Worm (Caenorhabditis elegans) whole organism, early embryonic: ENCODE results near the gene B0218.5.

Experiments used
- B0310.2 ChIP-seq: sonication (generic microtip); optimal IDR thresholded peaks from 2 replicates; lab custom pipeline; 2016; ENCODE audit warnings: mild to moderate bottlenecking, missing genetic modification characterization, missing compliant biosample characterization
- F13C5.2 ChIP-seq: sonication (generic microtip); optimal IDR thresholded peaks from 2 replicates; lab custom pipeline; 2017; ENCODE audit warnings: mild to moderate bottlenecking, missing genetic modification characterization, inconsistent platforms, missing compliant biosample characterization
- aly-1 ChIP-seq: sonication (generic microtip); optimal IDR thresholded peaks from 2 replicates; lab custom pipeline; 2016; ENCODE audit warnings: missing genetic modification characterization, missing compliant biosample characterization
- ama-1 ChIP-seq: fragments of 150-350 bp; optimal IDR thresholded peaks from 2 replicates; lab custom pipeline; 2014
- ceh-13 ChIP-seq: fragments of 200-800 bp; sonication (Bioruptor generic); optimal IDR thresholded peaks from 2 replicates; lab custom pipeline; 2018; ENCODE audit warnings: mild to moderate bottlenecking, missing genetic modification characterization, missing compliant biosample characterization
- ceh-36 ChIP-seq: sonication (generic microtip); optimal IDR thresholded peaks from 2 replicates; lab custom pipeline; 2016; ENCODE audit warnings: missing genetic modification characterization, inconsistent platforms, missing compliant biosample characterization
- ets-7 ChIP-seq: sonication (generic microtip); optimal IDR thresholded peaks from 2 replicates; lab custom pipeline; 2016; ENCODE audit warnings: missing genotype, missing genetic modification characterization, missing compliant biosample characterization
- flt-1 ChIP-seq: fragments of 200-800 bp; sonication (Bioruptor generic); IDR thresholded peaks from 2 replicates; pipeline ENCODE4 v1.3.6; 2022; ENCODE audit warnings: missing genetic modification characterization, missing compliant biosample characterization
- hmbx-1 ChIP-seq: sonication (generic microtip); optimal IDR thresholded peaks from 2 replicates; lab custom pipeline; 2016; ENCODE audit warnings: mild to moderate bottlenecking, missing genetic modification characterization, missing compliant biosample characterization
- hmg-4 ChIP-seq: fragments of 200-800 bp; sonication (Bioruptor generic); optimal IDR thresholded peaks from 2 replicates; lab custom pipeline; 2018; ENCODE audit warnings: mild to moderate bottlenecking, missing genetic modification characterization, missing compliant biosample characterization
- hnd-1 ChIP-seq: sonication (generic microtip); optimal IDR thresholded peaks from 2 replicates; lab custom pipeline; 2016; ENCODE audit warnings: missing genetic modification characterization, missing compliant biosample characterization
- pes-1 ChIP-seq: fragments of 200-800 bp; sonication (Bioruptor generic); IDR thresholded peaks from 2 replicates; pipeline ENCODE4 v1.3.6; 2022; ENCODE audit warnings: missing genetic modification reagents, missing genetic modification characterization, missing compliant biosample characterization
- scrt-1 ChIP-seq: fragments of 200-800 bp; sonication (Bioruptor generic); IDR thresholded peaks from 2 replicates; pipeline ENCODE4 v1.3.6; 2022; ENCODE audit warnings: missing genetic modification characterization, missing compliant biosample characterization
- sea-1 ChIP-seq: fragments of 200-800 bp; sonication (Bioruptor generic); conservative IDR thresholded peaks from 2 replicates; pipeline ENCODE4 v1.3.6; 2022; ENCODE audit warnings: missing genetic modification characterization, missing compliant biosample characterization
- tbx-11 ChIP-seq: fragments of 200-800 bp; sonication (Bioruptor generic); IDR thresholded peaks from 2 replicates; pipeline ENCODE4 v1.3.6; 2022; ENCODE audit warnings: missing genetic modification characterization, missing compliant biosample characterization
- tbx-37 ChIP-seq: fragments of 200-800 bp; sonication (Bioruptor generic); conservative IDR thresholded peaks from 2 replicates; pipeline ENCODE4 v1.3.6; 2022; ENCODE audit warnings: missing genetic modification reagents, missing genetic modification characterization, missing compliant biosample characterization
- tra-4 ChIP-seq: sonication (generic microtip); optimal IDR thresholded peaks from 2 replicates; lab custom pipeline; 2017; ENCODE audit warnings: missing genetic modification characterization, missing compliant biosample characterization

The B0218.5 gene

DNA sequence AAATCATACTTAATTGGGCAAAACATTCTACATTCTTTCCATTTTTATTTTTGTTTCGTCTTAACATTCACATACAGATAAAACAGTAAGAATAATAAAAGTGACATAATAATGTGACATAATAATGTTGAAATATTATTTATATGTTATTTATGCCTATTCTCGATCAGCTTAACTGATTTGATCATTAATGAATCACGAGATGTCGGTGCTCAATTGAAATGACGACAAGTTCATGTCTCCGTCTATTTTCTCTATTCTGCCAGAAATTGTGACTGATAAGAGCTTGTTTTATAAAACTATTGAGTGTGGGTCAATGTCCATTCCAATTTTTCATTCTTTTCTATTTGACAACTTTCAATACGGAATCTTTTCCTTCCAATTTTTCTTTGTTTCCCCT lies 5.3 kb downstream of the B0218.5 start:
- no peak for TF ChIP-seq tbx-37 (GFP tag; lab: Robert Waterston, UW)
- no peak for TF ChIP-seq sea-1 (GFP tag; lab: Robert Waterston, UW)
- TF ChIP-seq scrt-1: no peak
- TF ChIP-seq hnd-1 (tag; lab: Kevin White, UChicago): no peak
- no peak for TF ChIP-seq ets-7
- no peak for TF ChIP-seq ceh-36 (tag; lab: Kevin White, UChicago)
- TF ChIP-seq B0310.2: no peak

DNA sequence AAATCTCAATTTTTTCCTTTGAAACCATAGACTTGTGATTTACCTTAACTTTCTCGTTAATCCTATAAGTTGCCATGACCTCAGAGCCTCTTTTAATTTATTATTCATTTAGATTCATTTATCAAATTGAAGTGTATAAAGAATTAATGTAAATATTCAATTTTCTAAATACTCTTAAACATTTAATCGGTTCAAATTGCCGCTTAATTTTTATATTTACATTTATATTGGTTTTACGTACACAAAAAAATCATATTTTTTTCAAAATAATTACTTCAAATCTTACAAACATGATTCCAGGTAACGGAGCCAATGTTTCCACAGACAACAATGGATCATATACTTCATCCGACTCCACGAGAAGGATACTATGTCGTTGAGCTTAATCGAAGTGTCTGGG lies 8.6 kb downstream of the B0218.5 start, which contains the start of gene pmk-1:
TSS of gene pmk-1 (plus strand) at position 301 of the 400 bp plus-strand sequence.
- TF ChIP-seq aly-1 (tag; lab: Kevin White, UChicago) (no peak), ets-7 (no peak), ceh-36 (tag; lab: Kevin White, UChicago) (no peak), tra-4 (tag; lab: Kevin White, UChicago) (no peak), hmg-4 (no peak), hmbx-1 (tag; lab: Kevin White, UChicago) (no peak), B0310.2 (no peak), tbx-11 (GFP tag; lab: Robert Waterston, UW) (no peak), ama-1 (no peak), scrt-1 (no peak), F13C5.2 (tag; lab: Kevin White, UChicago) (no peak), tbx-37 (GFP tag; lab: Robert Waterston, UW) (no peak), ceh-13 (GFP tag; lab: Kevin White, UChicago) (no peak), flt-1 (GFP tag; lab: Robert Waterston, UW) (no peak), sea-1 (GFP tag; lab: Robert Waterston, UW) (no peak), hnd-1 (tag; lab: Kevin White, UChicago) (no peak), pes-1 (GFP tag; lab: Robert Waterston, UW) (no peak)

DNA sequence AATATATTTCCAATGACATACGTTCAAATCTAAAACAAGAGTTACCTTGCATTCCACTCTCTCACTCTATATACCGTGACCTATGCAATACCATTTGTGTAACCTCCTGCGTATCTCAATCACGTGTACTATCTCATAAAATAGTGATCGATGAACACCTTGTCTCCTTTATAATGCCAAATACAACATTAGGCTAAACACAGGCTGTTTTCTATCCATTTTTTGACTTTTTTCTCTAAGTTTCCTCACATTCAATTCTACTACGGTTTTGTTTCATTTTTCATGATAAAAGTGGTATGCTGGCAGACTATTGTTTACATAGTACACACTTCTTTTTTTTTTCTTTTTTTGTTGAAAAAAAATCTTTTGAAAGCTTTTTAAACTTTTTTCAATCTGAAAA lies 10.8 kb downstream of the B0218.5 start:
- TF ChIP-seq scrt-1 (no peak), hmg-4 (no peak), pes-1 (GFP tag; lab: Robert Waterston, UW) (no peak), ceh-36 (tag; lab: Kevin White, UChicago) (no peak), hmbx-1 (tag; lab: Kevin White, UChicago) (no peak), ets-7 (no peak), tbx-11 (GFP tag; lab: Robert Waterston, UW) (no peak), sea-1 (GFP tag; lab: Robert Waterston, UW) (no peak), F13C5.2 (tag; lab: Kevin White, UChicago) (no peak), tra-4 (tag; lab: Kevin White, UChicago) (no peak), flt-1 (GFP tag; lab: Robert Waterston, UW) (no peak), ama-1 (no peak), hnd-1 (tag; lab: Kevin White, UChicago) (no peak), aly-1 (tag; lab: Kevin White, UChicago) (no peak), B0310.2 (no peak), tbx-37 (GFP tag; lab: Robert Waterston, UW) (no peak)

ce11 chrIV:8144341-8144740 lies 12.7 kb downstream of the B0218.5 start:
- TF ChIP-seq ceh-36 (tag; lab: Kevin White, UChicago) (no peak), sea-1 (GFP tag; lab: Robert Waterston, UW) (no peak), F13C5.2 (tag; lab: Kevin White, UChicago) (no peak), hmg-4 (no peak), tbx-11 (GFP tag; lab: Robert Waterston, UW) (no peak), tra-4 (tag; lab: Kevin White, UChicago) (no peak)

DNA sequence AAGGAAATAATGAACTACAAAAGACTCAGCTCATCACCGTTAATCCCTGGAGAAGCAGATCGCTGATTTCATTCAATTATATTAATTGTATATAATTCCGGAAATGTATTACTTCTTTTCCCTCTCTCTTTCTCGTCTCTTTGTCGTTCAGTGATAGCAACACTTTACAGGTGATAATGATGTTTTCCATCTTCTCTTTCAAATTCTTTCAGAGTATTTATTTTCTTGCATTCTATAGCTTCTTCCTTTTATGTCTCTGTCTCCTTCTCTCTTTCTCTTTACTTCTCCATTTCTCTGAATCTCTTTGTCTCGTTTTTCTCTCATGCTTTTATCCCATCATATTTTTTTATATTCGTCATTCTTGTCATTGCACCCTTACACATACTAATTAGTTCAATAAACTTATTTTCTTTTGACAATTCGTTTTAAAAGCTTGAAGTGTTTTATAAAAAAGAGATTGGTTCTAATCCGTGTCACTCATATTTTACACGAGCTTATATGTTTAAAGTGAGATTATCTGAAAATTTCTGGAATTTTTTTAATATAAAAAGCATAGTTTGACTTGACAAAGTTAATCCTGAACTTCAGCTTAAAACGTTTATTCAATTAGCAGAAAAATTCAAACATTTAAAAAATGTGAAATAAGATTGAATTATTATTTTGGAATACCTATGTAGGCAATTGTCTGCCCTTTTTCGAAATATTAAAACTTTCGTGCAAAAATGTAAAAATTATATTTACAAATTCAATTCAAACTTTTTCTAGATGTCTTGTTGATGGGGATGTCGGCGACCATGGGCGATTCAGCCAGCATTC lies 14.1 kb downstream of the B0218.5 start, which contains the start of gene pmk-2:
TSS of gene pmk-2 (plus strand) at position 766 of the 816 bp plus-strand sequence.
- TF ChIP-seq ets-7: no peak

DNA sequence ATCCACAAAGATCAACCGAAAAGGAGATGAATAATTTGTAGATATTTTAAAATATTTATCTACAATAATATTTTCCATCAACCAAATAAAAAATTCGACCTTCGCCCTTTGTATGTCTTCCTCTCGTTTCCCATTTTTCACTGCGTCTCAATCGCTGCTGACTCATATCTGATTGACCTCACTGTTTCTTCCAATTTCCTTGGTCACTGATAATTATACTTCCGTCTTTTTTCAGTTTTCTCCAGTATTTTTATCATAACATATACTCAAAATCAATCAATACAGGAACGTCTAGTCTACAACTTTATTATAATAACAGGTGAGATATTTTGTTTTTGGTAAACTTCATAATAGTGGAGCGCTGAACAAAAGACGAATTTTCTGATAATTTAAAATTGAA lies 18.1 kb downstream of the B0218.5 start, which contains the start of gene pmk-3:
TSS of gene pmk-3 (plus strand) at position 236 of the 400 bp plus-strand sequence.
- TF ChIP-seq ets-7 (no peak), hmbx-1 (tag; lab: Kevin White, UChicago) (no peak)

ce11 chrIV:8136548-8136947 lies 20.5 kb downstream of the B0218.5 start:
- TF ChIP-seq scrt-1 (no peak), aly-1 (tag; lab: Kevin White, UChicago) (no peak), pes-1 (GFP tag; lab: Robert Waterston, UW) (no peak), hnd-1 (tag; lab: Kevin White, UChicago) (no peak), ceh-13 (GFP tag; lab: Kevin White, UChicago) (no peak), hmg-4 (no peak), tbx-11 (GFP tag; lab: Robert Waterston, UW) (no peak), ceh-36 (tag; lab: Kevin White, UChicago) (no peak), tra-4 (tag; lab: Kevin White, UChicago) (no peak), B0310.2 (no peak), tbx-37 (GFP tag; lab: Robert Waterston, UW) (no peak), ama-1 (no peak), sea-1 (GFP tag; lab: Robert Waterston, UW) (no peak), F13C5.2 (tag; lab: Kevin White, UChicago) (no peak), flt-1 (GFP tag; lab: Robert Waterston, UW) (no peak), ets-7 (no peak)
